Fruit fly (Drosophila melanogaster) whole organism, embryonic: ENCODE data around the gene PRL-1.

Experiments
- CoRest ChIP-seq: fragments of 200-800 bp; sonication (Bioruptor generic); optimal IDR thresholded peaks from 3 replicates; lab custom pipeline; 2018; ENCODE audit warnings: missing biosample characterization, mild to moderate bottlenecking, missing genetic modification characterization, moderate library complexity
- dmrt99B ChIP-seq: fragments of 200-800 bp; sonication (Bioruptor generic); optimal IDR thresholded peaks from 2 replicates; lab custom pipeline; 2018; ENCODE audit warnings: missing biosample characterization, mild to moderate bottlenecking, missing genetic modification characterization, moderate library complexity
- jing ChIP-seq: fragments of 200-800 bp; sonication (Bioruptor generic); optimal IDR thresholded peaks from 2 replicates; lab custom pipeline; 2018; ENCODE audit warnings: missing biosample characterization, mild to moderate bottlenecking, missing genetic modification characterization

DNA sequence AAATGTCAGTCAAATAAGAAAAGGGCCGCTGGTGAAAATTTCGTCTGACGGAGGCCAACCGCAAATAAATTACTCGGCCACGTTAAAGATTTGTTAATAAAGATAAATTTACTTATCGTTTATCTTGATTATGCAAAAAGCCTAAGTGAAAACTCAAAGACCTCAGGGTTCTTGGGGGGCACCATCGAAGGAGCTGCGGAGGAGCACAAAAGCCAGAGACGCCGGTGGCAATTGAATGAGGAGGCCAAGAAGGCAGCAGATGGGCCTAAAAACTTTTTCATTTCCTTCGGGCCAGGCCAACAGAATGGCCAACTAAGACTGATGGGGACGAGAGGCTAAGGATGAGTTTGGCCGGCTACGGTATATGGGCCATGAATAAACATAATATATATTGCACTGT is 41.1 kb downstream of the PRL-1 start:
- no peak for TF ChIP-seq jing (GFP tag; lab: Kevin White, UChicago)
- TF ChIP-seq CoRest (tag; lab: Kevin White, UChicago) = no peak
- TF ChIP-seq dmrt99B (tag; lab: Kevin White, UChicago) = no peak
